Worm (Caenorhabditis elegans) whole organism, young adult: ENCODE measurements around the gene gem-1.

ENCODE experiments used
- B0261.1 ChIP-seq: sonication (generic microtip); optimal IDR thresholded peaks from 2 replicates; lab custom pipeline; 2016; ENCODE audit warnings: mild to moderate bottlenecking, missing genetic modification characterization, moderate library complexity, missing compliant biosample characterization
- B0336.3 ChIP-seq: fragments of 200-800 bp; sonication (Bioruptor generic); IDR thresholded peaks from 2 replicates; pipeline ENCODE4 v1.3.6; 2022; ENCODE audit warnings: missing genetic modification characterization, missing compliant biosample characterization
- D2030.7 ChIP-seq: fragments of 200-800 bp; sonication (Bioruptor generic); IDR thresholded peaks from 2 replicates; pipeline ENCODE4 v1.3.6; 2022; ENCODE audit warnings: missing genetic modification reagents, missing genetic modification characterization, missing compliant biosample characterization
- F22D6.2 ChIP-seq: sonication (generic microtip); optimal IDR thresholded peaks from 2 replicates; lab custom pipeline; 2016; ENCODE audit warnings: mild to moderate bottlenecking, missing genetic modification characterization, missing compliant biosample characterization
- F52B5.7 ChIP-seq: sonication (generic microtip); optimal IDR thresholded peaks from 2 replicates; lab custom pipeline; 2016; ENCODE audit warnings: mild to moderate bottlenecking, missing genetic modification characterization, missing compliant biosample characterization
- F57A8.1 ChIP-seq: fragments of 200-800 bp; sonication (Bioruptor generic); optimal IDR thresholded peaks from 2 replicates; lab custom pipeline; 2018; ENCODE audit warnings: mild to moderate bottlenecking, missing genetic modification characterization, moderate library complexity, missing compliant biosample characterization
- T26A5.8 ChIP-seq: sonication (generic microtip); optimal IDR thresholded peaks from 2 replicates; lab custom pipeline; 2016; ENCODE audit warnings: missing genetic modification characterization, missing compliant biosample characterization
- Y53F4B.3 ChIP-seq: fragments of 200-800 bp; sonication (Bioruptor generic); IDR thresholded peaks from 2 replicates; pipeline ENCODE4 v1.3.6; 2022; ENCODE audit warnings: missing genetic modification reagents, missing genetic modification characterization, missing compliant biosample characterization
- Y79H2A.3 ChIP-seq: fragments of 200-800 bp; sonication (Bioruptor generic); conservative IDR thresholded peaks from 2 replicates; pipeline ENCODE4 v1.3.6; 2022; ENCODE audit warnings: missing genetic modification reagents, missing genetic modification characterization, missing compliant biosample characterization
- ama-1 ChIP-seq, 3 experiments: fragments of 150-350 bp in 1 of 3; sonication (generic microtip) in 2 of 3; optimal IDR thresholded peaks; 2 replicates each; lab custom pipeline; 2014 to 2018; ENCODE audit warnings: missing biosample characterization in 2 of 3, missing genetic modification characterization in 2 of 3, missing genetic modification reagents in 2 of 3
- aptf-2 ChIP-seq: fragments of 200-800 bp; sonication (Bioruptor generic); conservative IDR thresholded peaks from 2 replicates; pipeline ENCODE4 v1.3.6; 2022; ENCODE audit warnings: missing genetic modification reagents, missing genetic modification characterization, missing compliant biosample characterization
- athp-1 ChIP-seq: sonication (generic microtip); optimal IDR thresholded peaks from 2 replicates; lab custom pipeline; 2017; ENCODE audit warnings: mild to moderate bottlenecking, missing genetic modification characterization, missing compliant biosample characterization
- ccch-3 ChIP-seq: fragments of 200-800 bp; sonication (Bioruptor generic); optimal IDR thresholded peaks from 2 replicates; lab custom pipeline; 2018; ENCODE audit warnings: mild to moderate bottlenecking, missing genetic modification characterization, missing compliant biosample characterization
- cebp-1 ChIP-seq, 2 experiments: fragments of 200-800 bp in 1 of 2; sonication (Bioruptor generic) in 1 of 2; sonication (generic microtip) in 1 of 2; IDR thresholded peaks in 1 of 2; optimal IDR thresholded peaks in 1 of 2; 2 replicates each; pipeline versions ENCODE4 v1.3.6 to Lab custom; 2017 to 2022; ENCODE audit warnings: missing compliant biosample characterization in 2 of 2, missing genetic modification characterization in 2 of 2, mild to moderate bottlenecking in 1 of 2, missing genetic modification reagents in 1 of 2, moderate library complexity in 1 of 2
- ceh-40 ChIP-seq: fragments of 200-800 bp; sonication (Bioruptor generic); IDR thresholded peaks from 2 replicates; pipeline ENCODE4 v1.3.6; 2022; ENCODE audit warnings: missing genetic modification characterization, missing compliant biosample characterization
- ceh-79 ChIP-seq: sonication (generic microtip); optimal IDR thresholded peaks from 2 replicates; lab custom pipeline; 2017; ENCODE audit warnings: mild to moderate bottlenecking, missing genetic modification characterization, missing compliant biosample characterization
- die-1 ChIP-seq: sonication (generic microtip); optimal IDR thresholded peaks from 2 replicates; lab custom pipeline; 2016; ENCODE audit warnings: missing genotype, mild to moderate bottlenecking, missing genetic modification characterization, missing compliant biosample characterization
- egl-44 ChIP-seq: fragments of 200-800 bp; sonication (Bioruptor generic); IDR thresholded peaks from 2 replicates; pipeline ENCODE4 v1.3.6; 2022; ENCODE audit warnings: missing genetic modification reagents, missing genetic modification characterization, missing compliant biosample characterization
- ekl-4 ChIP-seq: fragments of 200-800 bp; sonication (Bioruptor generic); IDR thresholded peaks from 2 replicates; pipeline ENCODE4 v1.3.6; 2022; ENCODE audit warnings: missing genetic modification reagents, missing genetic modification characterization, missing compliant biosample characterization
- fkh-3 ChIP-seq: sonication (generic microtip); optimal IDR thresholded peaks from 2 replicates; lab custom pipeline; 2016; ENCODE audit warnings: mild to moderate bottlenecking, missing genetic modification characterization, missing compliant biosample characterization
- him-1 ChIP-seq: sonication (generic microtip); optimal IDR thresholded peaks from 2 replicates; lab custom pipeline; 2016; ENCODE audit warnings: missing genotype, missing genetic modification reagents, missing genetic modification characterization, missing compliant biosample characterization
- hmg-1.2 ChIP-seq: fragments of 200-800 bp; sonication (Bioruptor generic); IDR thresholded peaks from 2 replicates; pipeline ENCODE4 v1.3.6; 2022; ENCODE audit warnings: missing genetic modification reagents, missing genetic modification characterization, missing compliant biosample characterization
- hsf-1 ChIP-seq: fragments of 200-800 bp; sonication (Bioruptor generic); IDR thresholded peaks from 2 replicates; pipeline ENCODE4 v1.3.6; 2022; ENCODE audit warnings: missing genetic modification reagents, missing genetic modification characterization, missing compliant biosample characterization
- let-526 ChIP-seq: fragments of 200-800 bp; sonication (Bioruptor generic); IDR thresholded peaks from 2 replicates; pipeline ENCODE4 v1.3.6; 2022; ENCODE audit warnings: missing genetic modification reagents, missing genetic modification characterization, missing compliant biosample characterization
- let-607 ChIP-seq, 2 experiments: fragments of 200-800 bp in 1 of 2; sonication (Bioruptor generic) in 1 of 2; sonication (generic microtip) in 1 of 2; optimal IDR thresholded peaks; 2 replicates each; lab custom pipeline; 2016 to 2018; ENCODE audit warnings: mild to moderate bottlenecking in 2 of 2, missing compliant biosample characterization in 2 of 2, missing genetic modification characterization in 2 of 2, moderate library complexity in 2 of 2, missing genotype in 1 of 2
- lin-26 ChIP-seq: fragments of 200-800 bp; sonication (Bioruptor generic); IDR thresholded peaks from 2 replicates; pipeline ENCODE4 v1.3.6; 2022; ENCODE audit warnings: missing genetic modification reagents, missing genetic modification characterization, missing compliant biosample characterization
- mcd-1 ChIP-seq: fragments of 200-800 bp; sonication (Bioruptor generic); IDR thresholded peaks from 2 replicates; pipeline ENCODE4 v1.3.6; 2022; ENCODE audit warnings: missing genetic modification reagents, missing genetic modification characterization, missing compliant biosample characterization
- mes-4 ChIP-seq: sonication (generic microtip); optimal IDR thresholded peaks from 2 replicates; lab custom pipeline; 2016; ENCODE audit warnings: missing genotype, missing genetic modification characterization, missing compliant biosample characterization
- nfya-1 ChIP-seq: sonication (generic microtip); optimal IDR thresholded peaks from 2 replicates; lab custom pipeline; 2017; ENCODE audit warnings: antibody characterized with exemption, missing compliant biosample characterization, missing genetic modification characterization, borderline replicate concordance; ENCODE audit not compliant: insufficient read depth
- nfya-2 ChIP-seq: fragments of 200-800 bp; sonication (Bioruptor generic); IDR thresholded peaks from 2 replicates; pipeline ENCODE4 v1.3.6; 2022; ENCODE audit warnings: missing genetic modification reagents, missing genetic modification characterization, missing compliant biosample characterization
- nfyb-1 ChIP-seq: fragments of 200-800 bp; sonication (Bioruptor generic); IDR thresholded peaks from 2 replicates; pipeline ENCODE4 v1.3.6; 2022; ENCODE audit warnings: missing genetic modification reagents, missing genetic modification characterization, missing compliant biosample characterization
- nhr-120 ChIP-seq: fragments of 200-800 bp; sonication (Bioruptor generic); IDR thresholded peaks from 2 replicates; pipeline ENCODE4 v1.3.6; 2022; ENCODE audit warnings: missing genetic modification characterization, missing compliant biosample characterization
- nhr-80 ChIP-seq: sonication (generic microtip); optimal IDR thresholded peaks from 2 replicates; lab custom pipeline; 2016; ENCODE audit warnings: missing genetic modification characterization, missing compliant biosample characterization
- pbrm-1 ChIP-seq: fragments of 200-800 bp; sonication (Bioruptor generic); IDR thresholded peaks from 2 replicates; pipeline ENCODE4 v1.3.6; 2022; ENCODE audit warnings: missing genetic modification reagents, missing genetic modification characterization, missing compliant biosample characterization
- rcor-1 ChIP-seq: fragments of 200-800 bp; sonication (Bioruptor generic); IDR thresholded peaks from 2 replicates; pipeline ENCODE4 v1.3.6; 2022; ENCODE audit warnings: missing genetic modification reagents, missing genetic modification characterization, missing compliant biosample characterization
- rpc-1 ChIP-seq, 2 experiments: fragments of 150-350 bp in 1 of 2; sonication (generic microtip) in 1 of 2; optimal IDR thresholded peaks; 2 replicates each; lab custom pipeline; 2014 to 2018; ENCODE audit warnings: missing biosample characterization in 1 of 2, missing genetic modification characterization in 1 of 2, missing genetic modification reagents in 1 of 2, missing genotype in 1 of 2
- snpc-1.1 ChIP-seq: sonication (generic microtip); optimal IDR thresholded peaks from 2 replicates; lab custom pipeline; 2017; ENCODE audit warnings: missing genetic modification characterization, mild to moderate bottlenecking, missing compliant biosample characterization, antibody characterized with exemption, moderate library complexity, missing genotype, missing genetic modification reagents; ENCODE audit not compliant: insufficient read depth
- unc-130 ChIP-seq: sonication (generic microtip); optimal IDR thresholded peaks from 2 replicates; lab custom pipeline; 2016; ENCODE audit warnings: missing genetic modification reagents, missing genetic modification characterization, missing compliant biosample characterization
- xnd-1 ChIP-seq: sonication (generic microtip); optimal IDR thresholded peaks from 2 replicates; lab custom pipeline; 2016; ENCODE audit warnings: missing genotype, missing genetic modification reagents, missing genetic modification characterization, missing compliant biosample characterization
- zfh-2 ChIP-seq: fragments of 200-800 bp; sonication (Bioruptor generic); conservative IDR thresholded peaks from 2 replicates; pipeline ENCODE4 v1.3.6; 2022; ENCODE audit warnings: missing genetic modification reagents, missing genetic modification characterization, missing compliant biosample characterization
- ztf-18 ChIP-seq: sonication (generic microtip); optimal IDR thresholded peaks from 2 replicates; lab custom pipeline; 2016; ENCODE audit warnings: missing genotype, mild to moderate bottlenecking, missing genetic modification characterization, missing compliant biosample characterization
- ztf-22 ChIP-seq: fragments of 200-800 bp; sonication (Bioruptor generic); optimal IDR thresholded peaks from 2 replicates; lab custom pipeline; 2018; ENCODE audit warnings: mild to moderate bottlenecking, missing genetic modification characterization, moderate library complexity, missing compliant biosample characterization
- ztf-25 ChIP-seq: fragments of 200-800 bp; sonication (Bioruptor generic); IDR thresholded peaks from 2 replicates; pipeline ENCODE4 v1.3.6; 2022; ENCODE audit warnings: missing genetic modification reagents, missing genetic modification characterization, missing compliant biosample characterization
- ztf-3 ChIP-seq: fragments of 200-800 bp; sonication (Bioruptor generic); optimal IDR thresholded peaks from 2 replicates; lab custom pipeline; 2018; ENCODE audit warnings: mild to moderate bottlenecking, missing genetic modification characterization, missing compliant biosample characterization
- ztf-6 ChIP-seq: fragments of 200-800 bp; sonication (Bioruptor generic); IDR thresholded peaks from 2 replicates; pipeline ENCODE4 v1.3.6; 2022; ENCODE audit warnings: missing genetic modification reagents, missing genetic modification characterization, missing compliant biosample characterization

gem-1 gene

DNA sequence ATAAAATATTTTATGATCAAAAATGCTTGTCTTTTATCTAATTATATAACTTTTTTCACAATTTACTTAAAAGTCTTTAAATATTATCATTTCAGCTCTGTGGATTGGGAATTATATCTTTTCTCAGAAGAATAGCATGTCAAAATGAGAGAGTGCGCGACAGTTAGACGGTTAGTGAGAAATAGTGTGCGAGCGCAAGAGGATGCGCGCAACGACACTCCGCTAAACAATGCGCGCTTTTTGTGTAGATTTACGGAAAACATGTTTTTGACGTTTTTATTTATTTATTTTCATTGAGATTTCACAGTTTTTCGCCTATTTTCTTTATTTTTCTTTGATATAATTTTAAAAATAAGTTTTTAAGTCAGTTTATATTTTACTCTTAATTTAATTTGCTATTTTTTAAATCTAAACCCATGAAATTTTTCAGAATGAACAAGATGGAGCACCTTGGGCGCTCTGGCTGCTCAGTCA lies 19.8 kb upstream of the gem-1 start, which contains the start of gene F02C12.3 (continued):
- TF ChIP-seq fkh-3 (tag; lab: Kevin White, UChicago) (no peak), mes-4 (tag; lab: Kevin White, UChicago) (no peak), let-607 (tag; optimal IDR thresholded peaks at IDR 0.05; lab: Kevin White, UChicago) (peak in 1 of 2 experiments; percentile 23), ceh-40 (no peak), zfh-2 (GFP tag; lab: Robert Waterston, UW) (no peak), ztf-3 (no peak), F22D6.2 (no peak), ekl-4 (GFP tag; lab: Robert Waterston, UW) (no peak), mcd-1 (GFP tag; lab: Robert Waterston, UW) (peak; percentile 50; the same call in 1 of the 2 replicates), him-1 (tag; lab: Kevin White, UChicago) (no peak), hsf-1 (GFP tag; lab: Robert Waterston, UW) (no peak), lin-26 (GFP tag; lab: Robert Waterston, UW) (no peak), ztf-22 (no peak), Y53F4B.3 (GFP tag; lab: Robert Waterston, UW) (no peak), pbrm-1 (no peak)

DNA sequence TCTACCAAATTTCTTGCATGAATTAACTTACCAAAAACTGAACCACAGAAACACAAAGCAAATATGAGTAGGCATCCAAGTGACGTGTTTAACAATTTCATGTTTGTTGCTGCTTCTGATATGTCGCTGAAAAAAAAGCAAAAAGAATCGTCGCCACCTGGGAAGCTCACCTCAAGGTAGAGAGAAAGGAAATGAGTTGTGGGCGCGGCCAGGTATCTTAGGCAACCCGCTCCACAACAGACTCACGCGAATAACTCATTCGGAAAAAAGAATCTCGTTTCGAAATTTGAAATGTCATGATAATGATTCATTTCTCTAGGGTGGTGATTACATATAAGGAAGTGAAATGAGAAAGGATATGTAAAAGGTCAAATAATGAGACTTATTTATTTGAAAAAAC lies 18.2 kb upstream of the gem-1 start, which contains the start of gene irld-2:
Gene irld-2 (minus strand): TSS at position 101 of the 400 bp plus-strand sequence.
- TF ChIP-seq nhr-120 (GFP tag; lab: Robert Waterston, UW), result no peak
- TF ChIP-seq xnd-1 (tag; lab: Kevin White, UChicago), result no peak
- TF ChIP-seq F57A8.1 (GFP tag; lab: Kevin White, UChicago), result no peak
- TF ChIP-seq cebp-1 (GFP tag; IDR thresholded peaks at IDR 0.05; lab: Robert Waterston, UW), result no peak
- TF ChIP-seq cebp-1 (tag; optimal IDR thresholded peaks at IDR 0.05; lab: Kevin White, UChicago), result no peak
- TF ChIP-seq nfya-2, result no peak
- no peak for TF ChIP-seq B0261.1 (tag; lab: Kevin White, UChicago)
- TF ChIP-seq nhr-80, result no peak
- no peak for TF ChIP-seq ama-1 (optimal IDR thresholded peaks at IDR 0.05; lab: Kevin White, UChicago)
- TF ChIP-seq ama-1 (GFP tag; optimal IDR thresholded peaks at IDR 0.05; lab: Kevin White, UChicago), result no peak
- TF ChIP-seq ccch-3 (GFP tag; lab: Kevin White, UChicago), result no peak
- TF ChIP-seq aptf-2 (GFP tag; lab: Robert Waterston, UW), result no peak
- no peak for TF ChIP-seq B0336.3 (GFP tag; lab: Robert Waterston, UW)
- TF ChIP-seq T26A5.8 (tag; lab: Kevin White, UChicago), result no peak
- no peak for TF ChIP-seq D2030.7
- TF ChIP-seq unc-130 (GFP tag; lab: Kevin White, UChicago), result no peak
- no peak for TF ChIP-seq rcor-1
- no peak for TF ChIP-seq let-526
- TF ChIP-seq mes-4 (tag; lab: Kevin White, UChicago), result no peak
- TF ChIP-seq snpc-1.1 (tag; lab: Kevin White, UChicago), result no peak
- TF ChIP-seq ztf-6 (GFP tag; lab: Robert Waterston, UW), result no peak
- no peak for TF ChIP-seq die-1 (tag; lab: Kevin White, UChicago)

DNA sequence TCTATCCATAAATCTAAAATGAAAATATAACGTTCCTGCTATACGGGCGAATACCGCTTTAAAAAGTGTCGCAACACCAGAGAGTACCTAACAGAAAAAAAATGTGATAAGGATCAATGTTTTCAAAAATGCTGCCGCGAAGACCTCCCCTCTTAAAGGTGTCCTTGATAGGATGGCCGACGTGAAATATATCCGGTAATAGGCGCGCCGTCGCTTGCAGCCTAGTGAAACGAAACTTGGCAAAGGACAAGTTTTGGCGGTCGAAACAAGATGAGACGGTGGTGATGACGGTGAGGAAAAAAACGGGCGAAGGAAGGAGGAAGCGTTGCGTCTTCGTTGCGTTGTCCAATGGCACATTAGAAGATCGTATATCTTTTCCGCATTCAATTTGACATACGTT lies 12.0 kb upstream of the gem-1 start:
- TF ChIP-seq ztf-18, result no peak
- no peak for TF ChIP-seq pbrm-1
- no peak for TF ChIP-seq T26A5.8 (tag; lab: Kevin White, UChicago)
- no peak for TF ChIP-seq Y79H2A.3 (GFP tag; lab: Robert Waterston, UW)
- TF ChIP-seq nfyb-1 (GFP tag; lab: Robert Waterston, UW), result no peak
- no peak for TF ChIP-seq athp-1 (tag; lab: Kevin White, UChicago)
- no peak for TF ChIP-seq rpc-1 (optimal IDR thresholded peaks at IDR 0.05; lab: Kevin White, UChicago)
- TF ChIP-seq rpc-1 (tag; optimal IDR thresholded peaks at IDR 0.05; lab: Kevin White, UChicago), result no peak
- no peak for TF ChIP-seq ztf-22
- TF ChIP-seq nfya-1 (tag; lab: Kevin White, UChicago), result no peak
- TF ChIP-seq ztf-25, result no peak
- no peak for TF ChIP-seq hmg-1.2 (GFP tag; lab: Robert Waterston, UW)
- TF ChIP-seq ceh-79 (tag; lab: Kevin White, UChicago), result no peak
- no peak for TF ChIP-seq F52B5.7 (tag; lab: Kevin White, UChicago)
- TF ChIP-seq egl-44 (GFP tag; lab: Robert Waterston, UW), result no peak
- no peak for TF ChIP-seq ccch-3 (GFP tag; lab: Kevin White, UChicago)
- TF ChIP-seq ztf-6 (GFP tag; lab: Robert Waterston, UW), result no peak
- TF ChIP-seq, all 124 proteins: peak for 0
